Worm (Caenorhabditis elegans): Measurements from ENCODE around the gene W06H8.2.

- TF ChIP-seq ama-1 (optimal IDR thresholded peaks at IDR 0.05) = no peak
- TF ChIP-seq dve-1 (tag; optimal IDR thresholded peaks at IDR 0.05) = no peak
- no peak for TF ChIP-seq hlh-6 (tag; optimal IDR thresholded peaks at IDR 0.05)
- no peak for TF ChIP-seq elt-2 (tag; optimal IDR thresholded peaks at IDR 0.05)
- no peak for TF ChIP-seq fkh-10 (GFP tag; optimal IDR thresholded peaks at IDR 0.05)
- no peak for TF ChIP-seq hlh-13 (GFP tag; optimal IDR thresholded peaks at IDR 0.05)
- TF ChIP-seq rnt-1 (tag; optimal IDR thresholded peaks at IDR 0.05) = no peak
- TF ChIP-seq K09A11.1 (tag; optimal IDR thresholded peaks at IDR 0.05; ENCODE audit: insufficient read depth) = no peak
- TF ChIP-seq pqm-1 (tag; optimal IDR thresholded peaks at IDR 0.05) = no peak
- TF ChIP-seq unc-42 (tag; optimal IDR thresholded peaks at IDR 0.05) = peak; percentile 45
- TF ChIP-seq lin-11 (tag; optimal IDR thresholded peaks at IDR 0.05) = no peak
- TF ChIP-seq ceh-6 (GFP tag; optimal IDR thresholded peaks at IDR 0.05) = no peak
Observed at ce11 chrV:6244631-6245030, 38.1 kb downstream of the W06H8.2 start.

Data from whole organism, late embryonic.